Fruit fly (Drosophila melanogaster): ENCODE results near the gene CG14257.

CG14257 gene

dm6 chr3R:27124588-27124987 is 48.9 kb downstream of the CG14257 start, which contains the start of gene CG6059:
CG6059 (minus strand) TSS chr3R:27124688.
- no peak for TF ChIP-seq noc (tag; optimal IDR thresholded peaks at IDR 0.05)

- no peak for TF ChIP-seq noc (tag; optimal IDR thresholded peaks at IDR 0.05)
Measured at dm6 chr3R:27128723-27129122, 53.1 kb downstream of the CG14257 start.

dm6 chr3R:27129580-27130385 is 54.1 kb downstream of the CG14257 start:
- TF ChIP-seq noc (tag; optimal IDR thresholded peaks at IDR 0.05), result no peak

- TF ChIP-seq noc (tag; optimal IDR thresholded peaks at IDR 0.05), result no peak
Measured at dm6 chr3R:27130551-27131161, 55.0 kb downstream of the CG14257 start.

dm6 chr3R:27131408-27131807 is 55.7 kb downstream of the CG14257 start:
- peak; percentile 62 for TF ChIP-seq noc (tag; optimal IDR thresholded peaks at IDR 0.05)

Data from whole organism, larva.